Fruit fly (Drosophila melanogaster): Measurements from ENCODE around the gene hiw.

DNA sequence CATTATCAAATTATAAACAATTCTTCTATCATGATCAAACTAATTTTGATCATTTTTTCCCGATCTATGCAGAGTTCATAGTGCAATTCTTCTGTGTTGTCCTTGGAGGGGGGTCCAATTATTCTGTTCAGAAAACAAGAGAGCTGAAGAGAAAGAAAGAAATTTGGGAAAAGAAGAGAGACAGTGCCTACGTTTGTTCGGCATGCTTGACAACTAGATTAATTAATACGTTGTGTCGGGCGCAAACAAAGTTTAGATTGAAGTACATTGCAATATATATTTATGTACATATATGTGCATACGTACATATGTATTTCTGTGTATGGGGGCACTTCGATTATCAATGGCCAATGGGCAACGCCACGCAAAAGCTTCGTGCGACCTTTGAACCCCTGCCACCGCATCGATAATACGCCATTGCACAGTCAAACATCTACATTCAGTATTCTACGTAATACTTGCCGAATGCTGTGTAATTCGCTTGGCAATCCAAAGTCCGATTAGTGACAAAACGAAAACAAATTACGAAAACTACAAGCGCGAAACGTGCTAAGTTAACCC lies 14.4 kb upstream of the hiw start:
- TF ChIP-seq CG8478 (optimal IDR thresholded peaks at IDR 0.05) = no peak
- no peak for TF ChIP-seq Dll (optimal IDR thresholded peaks at IDR 0.05)
- no peak for TF ChIP-seq psq (optimal IDR thresholded peaks at IDR 0.05)

Data from whole organism.